Worm (Caenorhabditis elegans): ENCODE data around the gene F53F8.6.
A peak's percentile ranks its signal among the peaks of the same experiment; 100 is the strongest.

F53F8.6 gene

ce11 chrV:20716830-20717441 lies 12.9 kb downstream of the F53F8.6 start (continued):
- TF ChIP-seq egl-27 (tag; optimal IDR thresholded peaks at IDR 0.05) (no peak), aha-1 (tag) (no peak), dmd-8 (GFP tag; IDR thresholded peaks at IDR 0.05) (no peak), madf-5 (GFP tag; IDR thresholded peaks at IDR 0.05) (0 out of 4 replicates have a peak, but pooled peaks of 1 of the 2 experiments have one; percentile 11), F44E2.7 (GFP tag; IDR thresholded peaks at IDR 0.05) (no peak), unc-39 (tag; optimal IDR thresholded peaks at IDR 0.05) (no peak), ZK546.5 (tag; optimal IDR thresholded peaks at IDR 0.05) (no peak), hlh-30 (tag; optimal IDR thresholded peaks at IDR 0.05; ENCODE audit: insufficient read depth) (no peak), ceh-28 (tag; optimal IDR thresholded peaks at IDR 0.05) (no peak), fkh-10 (GFP tag; optimal IDR thresholded peaks at IDR 0.05) (no peak), zfp-3 (GFP tag; conservative IDR thresholded peaks at IDR 0.05) (0 out of 2 replicates have a peak, but pooled peaks have one; percentile 47), mxl-2 (GFP tag; conservative IDR thresholded peaks at IDR 0.05) (no peak), set-16 (GFP tag; IDR thresholded peaks at IDR 0.05) (no peak), attf-4 (tag; optimal IDR thresholded peaks at IDR 0.05) (no peak), F10B5.3 (tag; optimal IDR thresholded peaks at IDR 0.05) (no peak), arid-1 (GFP tag; conservative IDR thresholded peaks at IDR 0.05) (no peak), snpc-1.2 (GFP tag; IDR thresholded peaks at IDR 0.05) (0 out of 2 replicates have a peak, but pooled peaks have one; percentile 19), unc-130 (GFP tag; optimal IDR thresholded peaks at IDR 0.05) (no peak), T26A8.4 (GFP tag; IDR thresholded peaks at IDR 0.05) (peak; percentile 55), lin-15B (tag; optimal IDR thresholded peaks at IDR 0.05) (no peak), lir-3 (tag; optimal IDR thresholded peaks at IDR 0.05) (no peak), zag-1 (tag; optimal IDR thresholded peaks at IDR 0.05) (no peak), lsy-2 (tag; optimal IDR thresholded peaks at IDR 0.05) (no peak), nhr-48 (tag; optimal IDR thresholded peaks at IDR 0.05) (peak; percentile 4), daf-19 (GFP tag; conservative IDR thresholded peaks at IDR 0.05) (no peak), lin-1 (GFP tag; IDR thresholded peaks at IDR 0.05) (0 out of 2 replicates have a peak, but pooled peaks have one; percentile 43), dmd-6 (GFP tag; IDR thresholded peaks at IDR 0.05) (0 out of 2 replicates have a peak, but pooled peaks have one; percentile 13), vab-7 (GFP tag; IDR thresholded peaks at IDR 0.05) (no peak), aly-2 (tag; optimal IDR thresholded peaks at IDR 0.05) (no peak), nhr-11 (tag; optimal IDR thresholded peaks at IDR 0.05) (no peak), nhr-237 (tag; optimal IDR thresholded peaks at IDR 0.05) (no peak)

- no peak for TF ChIP-seq ces-1 (GFP tag; optimal IDR thresholded peaks at IDR 0.05)
- TF ChIP-seq daf-12 (tag; optimal IDR thresholded peaks at IDR 0.05), result no peak
- no peak for TF ChIP-seq fkh-10 (GFP tag; optimal IDR thresholded peaks at IDR 0.05)
- TF ChIP-seq daf-16 (GFP tag; optimal IDR thresholded peaks at IDR 0.05), result no peak
- no peak for TF ChIP-seq daf-16 (tag; optimal IDR thresholded peaks at IDR 0.05)
- no peak for TF ChIP-seq duxl-1 (tag; optimal IDR thresholded peaks at IDR 0.05; ENCODE audit: poor library complexity)
- no peak for TF ChIP-seq hlh-11 (tag; optimal IDR thresholded peaks at IDR 0.05)
- no peak for TF ChIP-seq cey-2 (tag; optimal IDR thresholded peaks at IDR 0.05; ENCODE audit: borderline replicate concordance, insufficient read depth)
- TF ChIP-seq mes-2 (tag; optimal IDR thresholded peaks at IDR 0.05; ENCODE audit: poor library complexity, severe bottlenecking), result no peak
- TF ChIP-seq nhr-6 (tag; optimal IDR thresholded peaks at IDR 0.05), result no peak
- no peak for TF ChIP-seq pha-4 (GFP tag; IDR thresholded peaks at IDR 0.05)
- TF ChIP-seq pha-4 (tag; optimal IDR thresholded peaks at IDR 0.05), result no peak
- TF ChIP-seq nhr-102 (tag; optimal IDR thresholded peaks at IDR 0.05), result no peak
- no peak for TF ChIP-seq spr-1 (tag; optimal IDR thresholded peaks at IDR 0.05)
- TF ChIP-seq arid-1 (GFP tag; conservative IDR thresholded peaks at IDR 0.05), result no peak
Measured at ce11 chrV:20721934-20722333, 17.9 kb downstream of the F53F8.6 start, which contains the start of gene Y44A6C.2. Gene Y44A6C.2 (plus strand): TSS chrV:20722234.

Data from whole organism, L4 larva.